Worm (Caenorhabditis elegans) whole organism, L3 larva: ENCODE measurements around the gene ctsa-1.1.

Source experiments
- elt-2 ChIP-seq: sonication (generic microtip); optimal IDR thresholded peaks from 2 replicates; lab custom pipeline; 2016; ENCODE audit warnings: missing genetic modification reagents, mild to moderate bottlenecking, missing genetic modification characterization, missing compliant biosample characterization
- jun-1 ChIP-seq: fragments of 150-350 bp; optimal IDR thresholded peaks from 2 replicates; lab custom pipeline; 2014; ENCODE audit warnings: missing biosample characterization, missing genetic modification reagents, missing genetic modification characterization
- nfya-1 ChIP-seq: sonication (generic microtip); optimal IDR thresholded peaks from 2 replicates; lab custom pipeline; 2017; ENCODE audit warnings: missing genetic modification characterization, mild to moderate bottlenecking, missing compliant biosample characterization, antibody characterized with exemption, moderate library complexity; ENCODE audit not compliant: insufficient read depth
- nhr-12 ChIP-seq: fragments of 150-350 bp; optimal IDR thresholded peaks from 2 replicates; lab custom pipeline; 2014; ENCODE audit warnings: missing biosample characterization, missing genetic modification characterization
- nhr-76 ChIP-seq: fragments of 150-350 bp; sonication (generic microtip); optimal IDR thresholded peaks from 5 replicates; lab custom pipeline; 2014; ENCODE audit warnings: missing biosample characterization, missing genetic modification characterization
- nhr-77 ChIP-seq: fragments of 150-350 bp; optimal IDR thresholded peaks from 2 replicates; lab custom pipeline; 2014; ENCODE audit warnings: missing biosample characterization, missing genetic modification characterization
- sea-2 ChIP-seq: fragments of 150-350 bp; sonication (generic microtip); optimal IDR thresholded peaks from 4 replicates; lab custom pipeline; 2014; ENCODE audit warnings: missing biosample characterization, missing genetic modification reagents, missing genetic modification characterization
- unc-39 ChIP-seq: sonication (generic microtip); optimal IDR thresholded peaks from 4 replicates; lab custom pipeline; 2017; ENCODE audit warnings: missing biosample characterization, missing genetic modification characterization
- unc-62 ChIP-seq: fragments of 150-350 bp; sonication (generic microtip); optimal IDR thresholded peaks from 4 replicates; lab custom pipeline; 2014; ENCODE audit warnings: missing biosample characterization, missing genetic modification reagents, missing genetic modification characterization

- TF ChIP-seq nhr-77, result no peak
- no peak for TF ChIP-seq jun-1
- TF ChIP-seq nfya-1 (tag; lab: Kevin White, UChicago), result no peak
- no peak for TF ChIP-seq unc-39 (tag; lab: Kevin White, UChicago)
- TF ChIP-seq sea-2 (GFP tag; lab: Kevin White, UChicago), result no peak
- TF ChIP-seq nhr-76 (tag; lab: Kevin White, UChicago), result no peak
- TF ChIP-seq unc-62, result no peak
- no peak for TF ChIP-seq elt-2 (tag; lab: Kevin White, UChicago)
- TF ChIP-seq nhr-12 (tag; lab: Kevin White, UChicago), result no peak
These were observed 14.8 kb downstream of the ctsa-1.1 start, which contains the start of gene F41C3.1 for ce11 chrII:4752257-4752728.
